Worm (Caenorhabditis elegans): ENCODE results near the gene F22H10.3.

F22H10.3 gene

ce11 chrX:16689852-16690473 is 12.5 kb upstream of the F22H10.3 start (continued):
- TF ChIP-seq aha-1 (tag) (peak; percentile 50), cey-2 (tag; optimal IDR thresholded peaks at IDR 0.05; ENCODE audit: borderline replicate concordance, insufficient read depth) (no peak), gei-8 (GFP tag; optimal IDR thresholded peaks at IDR 0.05) (no peak), nhr-11 (tag; optimal IDR thresholded peaks at IDR 0.05) (no peak), skn-1 (tag; optimal IDR thresholded peaks at IDR 0.05) (no peak), nhr-76 (tag; optimal IDR thresholded peaks at IDR 0.05) (no peak), vab-7 (GFP tag; IDR thresholded peaks at IDR 0.05) (0 out of 2 replicates have a peak, but pooled peaks have one; percentile 12), nhr-25 (tag; optimal IDR thresholded peaks at IDR 0.05; ENCODE audit: borderline replicate concordance, insufficient read depth) (no peak), zip-2 (tag; optimal IDR thresholded peaks at IDR 0.05) (no peak), saeg-2 (GFP tag; IDR thresholded peaks at IDR 0.05) (no peak), snpc-1.2 (GFP tag; IDR thresholded peaks at IDR 0.05) (0 out of 2 replicates have a peak, but pooled peaks have one; percentile 50), set-16 (GFP tag; IDR thresholded peaks at IDR 0.05) (no peak), ceh-44 (GFP tag; IDR thresholded peaks at IDR 0.05) (no peak), zip-11 (GFP tag; IDR thresholded peaks at IDR 0.05) (no peak), php-3 (GFP tag; IDR thresholded peaks at IDR 0.05) (no peak), lsy-2 (tag; optimal IDR thresholded peaks at IDR 0.05) (no peak), ZK546.5 (tag; optimal IDR thresholded peaks at IDR 0.05) (no peak), ama-1 (optimal IDR thresholded peaks at IDR 0.05) (no peak), fos-1 (tag; optimal IDR thresholded peaks at IDR 0.05) (no peak), fkh-10 (GFP tag; optimal IDR thresholded peaks at IDR 0.05) (no peak), mep-1 (tag; optimal IDR thresholded peaks at IDR 0.05) (no peak), ceh-28 (tag; optimal IDR thresholded peaks at IDR 0.05) (no peak), unc-62 (GFP tag; optimal IDR thresholded peaks at IDR 0.05 in 1 of 2) (peak in 1 of 2 experiments; percentile 58), unc-62 (tag; optimal IDR thresholded peaks at IDR 0.05) (no peak), zfp-3 (GFP tag; conservative IDR thresholded peaks at IDR 0.05) (no peak), lin-15B (tag; optimal IDR thresholded peaks at IDR 0.05) (no peak), pqm-1 (tag; optimal IDR thresholded peaks at IDR 0.05) (no peak), hlh-11 (tag; optimal IDR thresholded peaks at IDR 0.05) (no peak)

- no peak for TF ChIP-seq daf-16 (GFP tag; optimal IDR thresholded peaks at IDR 0.05)
- TF ChIP-seq daf-16 (tag; optimal IDR thresholded peaks at IDR 0.05) = no peak
- no peak for TF ChIP-seq dve-1 (tag; optimal IDR thresholded peaks at IDR 0.05; ENCODE audit: insufficient read depth)
- no peak for TF ChIP-seq nhr-76 (tag; optimal IDR thresholded peaks at IDR 0.05)
- TF ChIP-seq lin-38 (GFP tag; IDR thresholded peaks at IDR 0.05) = no peak
Observed at ce11 chrX:16687945-16688344, 10.4 kb upstream of the F22H10.3 start, which contains the start of gene F22H10.11. F22H10.11 (minus strand) TSS chrX:16688045.

ce11 chrX:16687377-16687776 is 9.9 kb upstream of the F22H10.3 start:
- TF ChIP-seq set-16 (GFP tag; IDR thresholded peaks at IDR 0.05) (peak; percentile 78), nhr-237 (tag; optimal IDR thresholded peaks at IDR 0.05) (no peak)

ce11 chrX:16681910-16682493 is 4.5 kb upstream of the F22H10.3 start:
- TF ChIP-seq nhr-48 (tag; optimal IDR thresholded peaks at IDR 0.05) (peak; percentile 97), tra-1 (GFP tag; IDR thresholded peaks at IDR 0.05) (peak; percentile 94), zfp-2 (tag; optimal IDR thresholded peaks at IDR 0.05) (peak; percentile 83), lin-15B (tag; optimal IDR thresholded peaks at IDR 0.05) (peak; percentile 38), ceh-32 (tag; optimal IDR thresholded peaks at IDR 0.05; ENCODE audit: poor library complexity) (peak; percentile 84), Y5F2A.4 (GFP tag; optimal IDR thresholded peaks at IDR 0.05) (peak; percentile 97), zip-11 (GFP tag; IDR thresholded peaks at IDR 0.05) (no peak; the same call in 1 of the 2 replicates), hmg-1.1 (GFP tag; IDR thresholded peaks at IDR 0.05) (peak; percentile 100), hif-1 (tag; optimal IDR thresholded peaks at IDR 0.05) (peak; percentile 85 to 87), ceh-44 (GFP tag; IDR thresholded peaks at IDR 0.05) (peak; percentile 55; the same call in 1 of the 2 replicates), daf-16 (GFP tag; optimal IDR thresholded peaks at IDR 0.05) (peak; percentile 95 to 99), daf-16 (tag; optimal IDR thresholded peaks at IDR 0.05) (peak; percentile 98), Y105C5A.15 (GFP tag; IDR thresholded peaks at IDR 0.05) (0 out of 2 replicates have a peak, but pooled peaks have one; percentile 71), mdl-1 (tag; optimal IDR thresholded peaks at IDR 0.05) (peak; percentile 90 to 93), nhr-42 (GFP tag; IDR thresholded peaks at IDR 0.05) (peak; percentile 99), F44E2.7 (GFP tag; IDR thresholded peaks at IDR 0.05) (no peak), F37D6.2 (tag; optimal IDR thresholded peaks at IDR 0.05) (peak; percentile 98), fos-1 (tag; optimal IDR thresholded peaks at IDR 0.05) (peak; percentile 98), pqm-1 (tag; optimal IDR thresholded peaks at IDR 0.05) (peak; percentile 63), nhr-11 (tag; optimal IDR thresholded peaks at IDR 0.05) (peak; percentile 94)
